Worm (Caenorhabditis elegans) whole organism, mixed stage, embryonic: ENCODE measurements around the gene F44F4.3.

ENCODE experiments used
- M03D4.4 ChIP-seq: sonication (generic microtip); optimal IDR thresholded peaks from 2 replicates; lab custom pipeline; 2017; ENCODE audit warnings: mild to moderate bottlenecking, missing genetic modification characterization, missing compliant biosample characterization
- bed-3 ChIP-seq: fragments of 200-800 bp; sonication (Bioruptor generic); optimal IDR thresholded peaks from 3 replicates; lab custom pipeline; 2018; ENCODE audit warnings: mild to moderate bottlenecking, missing genetic modification characterization, moderate library complexity, missing compliant biosample characterization
- blmp-1 ChIP-seq: fragments of 150-350 bp; optimal IDR thresholded peaks from 2 replicates; lab custom pipeline; 2014; ENCODE audit warnings: missing biosample characterization, missing genetic modification characterization
- ceh-39 ChIP-seq: fragments of 150-350 bp; optimal IDR thresholded peaks from 2 replicates; lab custom pipeline; 2014; ENCODE audit warnings: missing biosample characterization, missing genetic modification characterization
- ceh-43 ChIP-seq: fragments of 200-800 bp; sonication (Bioruptor generic); optimal IDR thresholded peaks from 2 replicates; lab custom pipeline; 2018; ENCODE audit warnings: mild to moderate bottlenecking, missing genetic modification characterization, moderate library complexity, missing compliant biosample characterization
- ceh-83 ChIP-seq: fragments of 200-800 bp; sonication (Bioruptor generic); optimal IDR thresholded peaks from 2 replicates; lab custom pipeline; 2018; ENCODE audit warnings: mild to moderate bottlenecking, missing genetic modification characterization, missing compliant biosample characterization
- ces-1 ChIP-seq: fragments of 150-350 bp; optimal IDR thresholded peaks from 2 replicates; lab custom pipeline; 2014; ENCODE audit warnings: missing biosample characterization, missing genetic modification reagents, missing genetic modification characterization
- cnd-1 ChIP-seq: fragments of 200-800 bp; sonication (Bioruptor generic); optimal IDR thresholded peaks from 2 replicates; lab custom pipeline; 2018; ENCODE audit warnings: mild to moderate bottlenecking, missing genetic modification characterization, missing compliant biosample characterization
- drap-1 ChIP-seq: fragments of 200-800 bp; sonication (Bioruptor generic); optimal IDR thresholded peaks from 3 replicates; lab custom pipeline; 2018; ENCODE audit warnings: mild to moderate bottlenecking, missing genetic modification characterization, missing compliant biosample characterization
- elt-1 ChIP-seq: sonication (generic microtip); optimal IDR thresholded peaks from 2 replicates; lab custom pipeline; 2017; ENCODE audit warnings: missing genetic modification characterization, mild to moderate bottlenecking, missing compliant biosample characterization, antibody characterized with exemption, moderate library complexity, borderline replicate concordance; ENCODE audit not compliant: insufficient read depth
- elt-3 ChIP-seq: fragments of 150-350 bp; optimal IDR thresholded peaks from 2 replicates; lab custom pipeline; 2014; ENCODE audit warnings: missing biosample characterization, missing genetic modification characterization
- flh-1 ChIP-seq: fragments of 200-800 bp; sonication (Bioruptor generic); optimal IDR thresholded peaks from 2 replicates; lab custom pipeline; 2018; ENCODE audit warnings: mild to moderate bottlenecking, missing genetic modification characterization, moderate library complexity, missing compliant biosample characterization
- ham-2 ChIP-seq: fragments of 200-800 bp; sonication (Bioruptor generic); optimal IDR thresholded peaks from 2 replicates; lab custom pipeline; 2018; ENCODE audit warnings: mild to moderate bottlenecking, missing genetic modification characterization, missing compliant biosample characterization
- hlh-1 ChIP-seq: fragments of 150-350 bp; optimal IDR thresholded peaks from 2 replicates; lab custom pipeline; 2014; ENCODE audit warnings: missing biosample characterization, missing genetic modification reagents, missing genetic modification characterization
- lin-32 ChIP-seq: fragments of 200-800 bp; sonication (Bioruptor generic); optimal IDR thresholded peaks from 2 replicates; lab custom pipeline; 2018; ENCODE audit warnings: mild to moderate bottlenecking, missing genetic modification characterization, missing compliant biosample characterization
- mab-5 ChIP-seq: fragments of 150-350 bp; optimal IDR thresholded peaks from 2 replicates; lab custom pipeline; 2014; ENCODE audit warnings: missing biosample characterization, missing genetic modification characterization
- mep-1 ChIP-seq: fragments of 150-350 bp; optimal IDR thresholded peaks from 2 replicates; lab custom pipeline; 2017; ENCODE audit warnings: missing biosample characterization, missing genetic modification reagents, missing genetic modification characterization, inconsistent platforms
- mls-2 ChIP-seq: sonication (generic microtip); optimal IDR thresholded peaks from 2 replicates; lab custom pipeline; 2016; ENCODE audit warnings: mild to moderate bottlenecking, missing genetic modification characterization, moderate library complexity, missing compliant biosample characterization
- nhr-12 ChIP-seq: fragments of 150-350 bp; optimal IDR thresholded peaks from 2 replicates; lab custom pipeline; 2014; ENCODE audit warnings: missing biosample characterization, missing genetic modification characterization
- nhr-28 ChIP-seq: fragments of 150-350 bp; optimal IDR thresholded peaks from 2 replicates; lab custom pipeline; 2014; ENCODE audit warnings: missing biosample characterization, missing genetic modification characterization
- nhr-76 ChIP-seq: sonication (generic microtip); optimal IDR thresholded peaks from 2 replicates; lab custom pipeline; 2017; ENCODE audit warnings: missing biosample characterization, missing genetic modification characterization
- pha-4 ChIP-seq: fragments of 150-350 bp; optimal IDR thresholded peaks from 2 replicates; lab custom pipeline; 2018; ENCODE audit warnings: missing biosample characterization, missing genetic modification reagents, missing genetic modification characterization
- sem-2 ChIP-seq: fragments of 200-800 bp; sonication (Bioruptor generic); optimal IDR thresholded peaks from 2 replicates; lab custom pipeline; 2018; ENCODE audit warnings: mild to moderate bottlenecking, missing genetic modification characterization, missing compliant biosample characterization
- sptf-1 ChIP-seq: sonication (generic microtip); optimal IDR thresholded peaks from 2 replicates; lab custom pipeline; 2017; ENCODE audit warnings: mild to moderate bottlenecking, missing genetic modification characterization, moderate library complexity, missing compliant biosample characterization
- tbx-8 ChIP-seq: fragments of 200-800 bp; sonication (Bioruptor generic); optimal IDR thresholded peaks from 2 replicates; lab custom pipeline; 2018; ENCODE audit warnings: mild to moderate bottlenecking, missing genetic modification characterization, moderate library complexity, missing compliant biosample characterization
- unc-120 ChIP-seq: sonication (generic microtip); optimal IDR thresholded peaks from 2 replicates; lab custom pipeline; 2017; ENCODE audit warnings: missing genetic modification characterization, missing compliant biosample characterization; ENCODE audit not compliant: poor library complexity, severe bottlenecking
- unc-39 ChIP-seq: fragments of 150-350 bp; optimal IDR thresholded peaks from 2 replicates; lab custom pipeline; 2014; ENCODE audit warnings: missing biosample characterization, missing genetic modification characterization
- zip-8 ChIP-seq: fragments of 150-350 bp; optimal IDR thresholded peaks from 2 replicates; lab custom pipeline; 2014; ENCODE audit warnings: missing biosample characterization, missing genetic modification characterization
- ztf-11 ChIP-seq: fragments of 150-350 bp; optimal IDR thresholded peaks from 2 replicates; lab custom pipeline; 2014; ENCODE audit warnings: missing biosample characterization, missing genetic modification characterization

The F44F4.3 gene

ce11 chrII:10885868-10886514, at the start of gene F44F4.3:
Gene F44F4.3 (minus strand): TSS chrII:10885918.
- TF ChIP-seq elt-3 (tag; lab: Kevin White, UChicago) (no peak), bed-3 (GFP tag; lab: Kevin White, UChicago) (no peak), flh-1 (GFP tag; lab: Kevin White, UChicago) (no peak), ceh-83 (GFP tag; lab: Kevin White, UChicago) (no peak), hlh-1 (tag; lab: Kevin White, UChicago) (no peak), lin-32 (GFP tag; lab: Kevin White, UChicago) (no peak), pha-4 (tag; lab: Kevin White, UChicago) (no peak), ces-1 (no peak), mls-2 (tag; lab: Kevin White, UChicago) (no peak), blmp-1 (no peak), ztf-11 (tag; lab: Kevin White, UChicago) (no peak), ceh-43 (GFP tag; lab: Kevin White, UChicago) (no peak), sptf-1 (tag; lab: Kevin White, UChicago) (no peak), cnd-1 (tag; lab: Kevin White, UChicago) (no peak), unc-120 (tag; lab: Kevin White, UChicago) (no peak), ceh-39 (tag; lab: Kevin White, UChicago) (no peak), drap-1 (GFP tag; lab: Kevin White, UChicago) (no peak)
- TF ChIP-seq, all 35 proteins: peak for 0

- TF ChIP-seq unc-39 (tag; lab: Kevin White, UChicago) (no peak), cnd-1 (tag; lab: Kevin White, UChicago) (no peak), blmp-1 (no peak), mab-5 (no peak), zip-8 (tag; lab: Kevin White, UChicago) (no peak), sptf-1 (tag; lab: Kevin White, UChicago) (no peak), ceh-43 (GFP tag; lab: Kevin White, UChicago) (no peak), ham-2 (GFP tag; lab: Kevin White, UChicago) (no peak), nhr-76 (tag; lab: Kevin White, UChicago) (no peak), nhr-28 (no peak), lin-32 (GFP tag; lab: Kevin White, UChicago) (no peak), elt-3 (tag; lab: Kevin White, UChicago) (no peak), bed-3 (GFP tag; lab: Kevin White, UChicago) (no peak), nhr-12 (tag; lab: Kevin White, UChicago) (no peak), flh-1 (GFP tag; lab: Kevin White, UChicago) (no peak), ztf-11 (tag; lab: Kevin White, UChicago) (no peak), sem-2 (GFP tag; lab: Kevin White, UChicago) (no peak), mep-1 (tag; lab: Kevin White, UChicago) (no peak), drap-1 (GFP tag; lab: Kevin White, UChicago) (no peak), M03D4.4 (tag; lab: Kevin White, UChicago) (no peak)
These were observed 49.6 kb upstream of the F44F4.3 start for ce11 chrII:10935336-10935735.

ce11 chrII:10934786-10935185, 49.1 kb upstream of the F44F4.3 start, which contains the start of gene R03D7.2:
Gene R03D7.2 (minus strand): TSS chrII:10935184.
- TF ChIP-seq nhr-76 (tag; lab: Kevin White, UChicago) (no peak), nhr-28 (no peak), elt-1 (tag; lab: Kevin White, UChicago) (no peak), cnd-1 (tag; lab: Kevin White, UChicago) (no peak), ces-1 (no peak), pha-4 (tag; lab: Kevin White, UChicago) (no peak), ceh-39 (tag; lab: Kevin White, UChicago) (no peak), mep-1 (tag; lab: Kevin White, UChicago) (no peak), lin-32 (GFP tag; lab: Kevin White, UChicago) (no peak), tbx-8 (GFP tag; lab: Kevin White, UChicago) (no peak), ceh-43 (GFP tag; lab: Kevin White, UChicago) (no peak), ztf-11 (tag; lab: Kevin White, UChicago) (no peak), elt-3 (tag; lab: Kevin White, UChicago) (no peak), hlh-1 (tag; lab: Kevin White, UChicago) (no peak), zip-8 (tag; lab: Kevin White, UChicago) (no peak), flh-1 (GFP tag; lab: Kevin White, UChicago) (no peak), ham-2 (GFP tag; lab: Kevin White, UChicago) (no peak)
- TF ChIP-seq, all 35 proteins: peak for 0
